Worm (Caenorhabditis elegans): ENCODE data around the gene F14H8.4.

Gene F14H8.4

DNA sequence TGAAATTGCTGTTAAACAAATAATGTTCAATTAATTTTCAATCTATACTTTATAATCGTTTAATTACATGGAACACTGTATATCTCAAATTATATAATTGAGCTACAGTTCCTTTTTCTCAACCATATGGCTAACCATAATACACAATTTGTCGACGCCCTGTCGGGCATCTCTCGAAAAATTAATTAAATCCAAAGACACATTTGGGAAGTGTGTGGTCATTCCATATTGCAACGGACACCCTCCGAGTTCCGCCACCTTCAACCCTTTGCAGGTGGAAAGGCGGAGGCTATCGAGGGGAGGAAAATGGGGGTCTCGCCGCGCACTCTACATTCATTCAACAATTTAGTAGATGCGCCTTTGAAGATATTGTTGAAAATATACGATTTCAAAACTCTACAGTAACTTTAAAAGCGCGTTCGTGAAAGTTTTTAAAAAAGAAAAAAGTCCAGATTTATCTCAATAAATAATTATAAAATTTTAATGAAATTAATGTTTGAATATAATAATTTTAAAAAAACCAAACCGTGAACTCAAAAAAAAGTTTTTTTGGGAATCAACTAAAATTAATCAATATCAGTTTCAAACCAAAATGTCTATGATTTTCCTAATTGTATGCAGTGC lies 5.4 kb downstream of the F14H8.4 start, which contains the start of gene F14H8.8 (continued):
- TF ChIP-seq B0336.3 (GFP tag; IDR thresholded peaks at IDR 0.05) (no peak), madf-8 (GFP tag; conservative IDR thresholded peaks at IDR 0.05) (peak; percentile 29; the same call in 1 of the 2 replicates), ccch-3 (GFP tag; optimal IDR thresholded peaks at IDR 0.05) (no peak), D2030.7 (GFP tag; IDR thresholded peaks at IDR 0.05) (peak; percentile 73), Y67H2A.10 (GFP tag; conservative IDR thresholded peaks at IDR 0.05) (no peak), attf-6 (GFP tag; IDR thresholded peaks at IDR 0.05) (peak; percentile 72), nhr-120 (GFP tag; IDR thresholded peaks at IDR 0.05) (no peak), gei-17 (GFP tag; optimal IDR thresholded peaks at IDR 0.05) (no peak), snpc-1.1 (tag; optimal IDR thresholded peaks at IDR 0.05; ENCODE audit: insufficient read depth) (peak; percentile 97), efl-1 (GFP tag; optimal IDR thresholded peaks at IDR 0.05) (peak; percentile 54), unc-130 (GFP tag; optimal IDR thresholded peaks at IDR 0.05) (no peak), B0035.1 (tag; optimal IDR thresholded peaks at IDR 0.05) (no peak), attf-5 (GFP tag; optimal IDR thresholded peaks at IDR 0.05) (no peak), ceh-79 (tag; optimal IDR thresholded peaks at IDR 0.05) (no peak), F52B5.7 (tag; optimal IDR thresholded peaks at IDR 0.05) (no peak), F57C9.4 (tag; optimal IDR thresholded peaks at IDR 0.05) (no peak), egl-44 (GFP tag; IDR thresholded peaks at IDR 0.05) (no peak), athp-1 (tag; optimal IDR thresholded peaks at IDR 0.05) (peak; percentile 15), F39B2.1 (GFP tag; IDR thresholded peaks at IDR 0.05) (no peak), sea-2 (GFP tag; IDR thresholded peaks at IDR 0.05) (no peak), ets-4 (GFP tag; optimal IDR thresholded peaks at IDR 0.05) (no peak), nhr-90 (tag; optimal IDR thresholded peaks at IDR 0.05) (no peak), attf-3 (GFP tag; conservative IDR thresholded peaks at IDR 0.05) (no peak), Y56A3A.18 (GFP tag; IDR thresholded peaks at IDR 0.05) (no peak), nhr-27 (tag; optimal IDR thresholded peaks at IDR 0.05) (no peak), ceh-40 (GFP tag; IDR thresholded peaks at IDR 0.05) (no peak), rpc-1 (optimal IDR thresholded peaks at IDR 0.05) (no peak), rpc-1 (tag; optimal IDR thresholded peaks at IDR 0.05) (peak; percentile 13), mcd-1 (GFP tag; IDR thresholded peaks at IDR 0.05) (peak; percentile 72), bed-2 (GFP tag; IDR thresholded peaks at IDR 0.05) (no peak), madf-6 (GFP tag; IDR thresholded peaks at IDR 0.05) (peak; percentile 88), chd-7 (tag; optimal IDR thresholded peaks at IDR 0.05) (no peak), unc-62 (GFP tag; optimal IDR thresholded peaks at IDR 0.05) (no peak), snpc-1.3 (tag; optimal IDR thresholded peaks at IDR 0.05; ENCODE audit: insufficient read depth) (peak; percentile 93), F22D6.2 (tag; optimal IDR thresholded peaks at IDR 0.05) (no peak), ztf-22 (GFP tag; optimal IDR thresholded peaks at IDR 0.05) (no peak), snpc-3.4 (tag; optimal IDR thresholded peaks at IDR 0.05) (peak; percentile 96), ztf-25 (GFP tag; IDR thresholded peaks at IDR 0.05) (no peak), ztf-28 (GFP tag; IDR thresholded peaks at IDR 0.05) (no peak), let-526 (GFP tag; IDR thresholded peaks at IDR 0.05) (no peak), lin-54 (GFP tag; optimal IDR thresholded peaks at IDR 0.05) (peak; percentile 47), rcor-1 (GFP tag; IDR thresholded peaks at IDR 0.05) (peak; percentile 80), madf-10 (tag; optimal IDR thresholded peaks at IDR 0.05) (no peak), repo-1 (tag; optimal IDR thresholded peaks at IDR 0.05) (no peak), let-607 (tag; optimal IDR thresholded peaks at IDR 0.05) (no peak), ceh-58 (GFP tag; IDR thresholded peaks at IDR 0.05) (no peak), tbx-9 (tag; optimal IDR thresholded peaks at IDR 0.05; ENCODE audit: borderline replicate concordance) (no peak), akir-1 (GFP tag; optimal IDR thresholded peaks at IDR 0.05) (no peak), ekl-4 (GFP tag; IDR thresholded peaks at IDR 0.05) (peak; percentile 77; the same call in 1 of the 2 replicates)
